Worm (Caenorhabditis elegans) whole organism, L2 larva: ENCODE measurements around the gene R74.2.

Experiments
- C34F6.9 ChIP-seq: fragments of 150-350 bp; optimal IDR thresholded peaks from 2 replicates; lab custom pipeline; 2014; ENCODE audit warnings: missing biosample characterization, missing genetic modification characterization
- F13H6.1 ChIP-seq: sonication (generic microtip); optimal IDR thresholded peaks from 2 replicates; lab custom pipeline; 2016; ENCODE audit warnings: missing genetic modification characterization, missing compliant biosample characterization
- R02D3.7 ChIP-seq: fragments of 150-350 bp; optimal IDR thresholded peaks from 2 replicates; lab custom pipeline; 2014; ENCODE audit warnings: missing biosample characterization, missing genetic modification characterization
- Y55F3AM.14 ChIP-seq: fragments of 200-800 bp; sonication (Bioruptor generic); optimal IDR thresholded peaks from 2 replicates; lab custom pipeline; 2018; ENCODE audit warnings: mild to moderate bottlenecking, missing genetic modification characterization, missing compliant biosample characterization
- ZK546.5 ChIP-seq: sonication (generic microtip); optimal IDR thresholded peaks from 2 replicates; lab custom pipeline; 2017; ENCODE audit warnings: missing biosample characterization, missing genetic modification characterization
- ama-1 ChIP-seq: fragments of 150-350 bp; optimal IDR thresholded peaks from 2 replicates; lab custom pipeline; 2018; ENCODE audit warnings: inconsistent platforms
- blmp-1 ChIP-seq: sonication (generic microtip); optimal IDR thresholded peaks from 2 replicates; lab custom pipeline; 2017; ENCODE audit warnings: missing genetic modification characterization, mild to moderate bottlenecking, missing compliant biosample characterization, antibody characterized with exemption, moderate library complexity; ENCODE audit not compliant: insufficient read depth
- ceh-82 ChIP-seq: fragments of 150-350 bp; optimal IDR thresholded peaks from 2 replicates; lab custom pipeline; 2014; ENCODE audit warnings: missing biosample characterization, missing genetic modification characterization
- crh-2 ChIP-seq: sonication (generic microtip); optimal IDR thresholded peaks from 2 replicates; lab custom pipeline; 2017; ENCODE audit warnings: missing biosample characterization, missing genetic modification characterization
- dmd-4 ChIP-seq: sonication (generic microtip); optimal IDR thresholded peaks from 2 replicates; lab custom pipeline; 2017; ENCODE audit warnings: missing biosample characterization, missing genetic modification characterization
- egl-27 ChIP-seq: sonication (generic microtip); optimal IDR thresholded peaks from 3 replicates; lab custom pipeline; 2017; ENCODE audit warnings: missing biosample characterization, missing genetic modification reagents, missing genetic modification characterization
- elt-3 ChIP-seq: sonication (generic microtip); optimal IDR thresholded peaks from 2 replicates; lab custom pipeline; 2017; ENCODE audit warnings: missing biosample characterization, missing genetic modification characterization
- fos-1 ChIP-seq: fragments of 150-350 bp; optimal IDR thresholded peaks from 2 replicates; lab custom pipeline; 2014; ENCODE audit warnings: missing biosample characterization, missing genetic modification characterization
- gmeb-1 ChIP-seq: fragments of 150-350 bp; optimal IDR thresholded peaks from 2 replicates; lab custom pipeline; 2014; ENCODE audit warnings: missing biosample characterization, missing genetic modification characterization
- lin-11 ChIP-seq: fragments of 150-350 bp; sonication (generic microtip); optimal IDR thresholded peaks from 2 replicates; lab custom pipeline; 2014; ENCODE audit warnings: missing biosample characterization, missing genetic modification characterization, inconsistent platforms, mixed read lengths
- lsy-2 ChIP-seq, 2 experiments: fragments of 150-350 bp in 1 of 2; sonication (generic microtip) in 1 of 2; optimal IDR thresholded peaks; 2 replicates each; lab custom pipeline; 2014 to 2017; ENCODE audit warnings: missing biosample characterization in 2 of 2, missing genetic modification characterization in 2 of 2
- mab-5 ChIP-seq: fragments of 150-350 bp; optimal IDR thresholded peaks from 2 replicates; lab custom pipeline; 2014; ENCODE audit warnings: missing biosample characterization, missing genetic modification characterization
- mdl-1 ChIP-seq, 2 experiments: fragments of 150-350 bp in 1 of 2; sonication (generic microtip) in 1 of 2; optimal IDR thresholded peaks; 2 replicates each; lab custom pipeline; 2017; ENCODE audit warnings: missing biosample characterization in 2 of 2, missing genetic modification characterization in 2 of 2
- nhr-11 ChIP-seq: fragments of 150-350 bp; optimal IDR thresholded peaks from 2 replicates; lab custom pipeline; 2014; ENCODE audit warnings: missing biosample characterization, missing genetic modification characterization
- nhr-12 ChIP-seq: fragments of 150-350 bp; optimal IDR thresholded peaks from 2 replicates; lab custom pipeline; 2014; ENCODE audit warnings: missing biosample characterization, missing genetic modification characterization
- nhr-21 ChIP-seq: fragments of 150-350 bp; optimal IDR thresholded peaks from 2 replicates; lab custom pipeline; 2014; ENCODE audit warnings: missing biosample characterization, missing genetic modification characterization
- nhr-23 ChIP-seq: fragments of 150-350 bp; optimal IDR thresholded peaks from 2 replicates; lab custom pipeline; 2014; ENCODE audit warnings: missing biosample characterization, missing genetic modification reagents, missing genetic modification characterization
- nhr-25 ChIP-seq: fragments of 150-350 bp; sonication (generic microtip); optimal IDR thresholded peaks from 3 replicates; lab custom pipeline; 2014; ENCODE audit warnings: missing biosample characterization, missing genetic modification characterization
- nhr-6 ChIP-seq: fragments of 150-350 bp; optimal IDR thresholded peaks from 2 replicates; lab custom pipeline; 2014; ENCODE audit warnings: missing biosample characterization, missing genetic modification characterization
- peb-1 ChIP-seq: fragments of 150-350 bp; optimal IDR thresholded peaks from 2 replicates; lab custom pipeline; 2014; ENCODE audit warnings: missing biosample characterization, missing genetic modification characterization
- sem-4 ChIP-seq: fragments of 150-350 bp; optimal IDR thresholded peaks from 2 replicates; lab custom pipeline; 2014; ENCODE audit warnings: missing biosample characterization, missing genetic modification reagents, missing genetic modification characterization
- skn-1 ChIP-seq: sonication (generic microtip); optimal IDR thresholded peaks from 2 replicates; lab custom pipeline; 2017; ENCODE audit warnings: missing biosample characterization, missing genetic modification characterization
- sma-3 ChIP-seq: sonication (generic microtip); optimal IDR thresholded peaks from 2 replicates; lab custom pipeline; 2016; ENCODE audit warnings: missing genetic modification reagents, missing genetic modification characterization, missing compliant biosample characterization
- sma-9 ChIP-seq, 2 experiments: fragments of 150-350 bp in 1 of 2; sonication (generic microtip) in 1 of 2; optimal IDR thresholded peaks; 2 replicates each; lab custom pipeline; 2014 to 2016; ENCODE audit warnings: missing genetic modification characterization in 2 of 2, mild to moderate bottlenecking in 1 of 2, missing biosample characterization in 1 of 2, missing compliant biosample characterization in 1 of 2, missing genetic modification reagents in 1 of 2, moderate library complexity in 1 of 2
- snpc-4 ChIP-seq: fragments of 150-350 bp; optimal IDR thresholded peaks from 2 replicates; lab custom pipeline; 2014; ENCODE audit warnings: missing biosample characterization, missing genetic modification characterization
- unc-39 ChIP-seq: fragments of 150-350 bp; optimal IDR thresholded peaks from 2 replicates; lab custom pipeline; 2014; ENCODE audit warnings: missing biosample characterization, missing genetic modification characterization
- unc-55 ChIP-seq: fragments of 150-350 bp; sonication (generic microtip); optimal IDR thresholded peaks from 3 replicates; lab custom pipeline; 2014; ENCODE audit warnings: missing biosample characterization, missing genetic modification reagents, missing genetic modification characterization
- unc-62 ChIP-seq: fragments of 150-350 bp; optimal IDR thresholded peaks from 2 replicates; lab custom pipeline; 2014; ENCODE audit warnings: missing biosample characterization, missing genetic modification reagents, missing genetic modification characterization
- zag-1 ChIP-seq: fragments of 150-350 bp; optimal IDR thresholded peaks from 2 replicates; lab custom pipeline; 2014; ENCODE audit warnings: missing biosample characterization, missing genetic modification characterization
- ztf-11 ChIP-seq: sonication (generic microtip); optimal IDR thresholded peaks from 2 replicates; lab custom pipeline; 2017; ENCODE audit warnings: missing biosample characterization, missing genetic modification characterization
- ztf-4 ChIP-seq: fragments of 150-350 bp; optimal IDR thresholded peaks from 2 replicates; lab custom pipeline; 2014; ENCODE audit warnings: missing biosample characterization, missing genetic modification characterization

Gene R74.2

DNA sequence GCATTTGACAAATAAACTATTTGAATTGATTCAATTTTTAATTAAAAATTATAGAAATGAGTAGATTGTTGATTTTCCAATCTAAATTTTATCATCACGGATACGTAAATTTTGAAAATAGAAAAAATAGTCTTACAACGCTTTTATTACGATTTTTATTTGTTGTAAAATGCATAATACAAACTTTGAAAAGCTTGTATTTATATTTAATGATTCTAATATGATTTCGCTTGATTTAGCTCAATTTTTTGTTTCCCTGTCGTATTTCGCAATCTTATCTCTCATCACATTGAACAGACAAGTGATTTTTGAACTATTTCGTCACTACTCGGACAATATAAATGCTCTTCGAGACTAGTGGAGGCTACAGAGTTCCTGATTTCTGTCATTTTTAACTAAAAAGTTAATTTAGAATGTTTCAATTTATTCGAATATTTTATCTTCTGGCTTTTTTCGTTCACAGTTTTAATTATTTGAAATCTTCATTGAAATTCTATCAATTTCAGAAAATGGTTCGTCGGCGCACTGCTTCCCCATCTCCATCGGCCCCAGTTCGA is 36.3 kb upstream of the R74.2 start, which contains the start of the genes wht-3 and har-1:
TSS of gene wht-3 (minus strand) at position 51 of the 557 bp plus-strand sequence.
TSS of gene har-1 (plus strand) at position 507 of the 557 bp plus-strand sequence.
- TF ChIP-seq C34F6.9 (tag; lab: Kevin White, UChicago) (no peak), lsy-2 (tag; optimal IDR thresholded peaks at IDR 0.05; lab: Kevin White, UChicago) (peak in 1 of 2 experiments; percentile 39), R02D3.7 (tag; lab: Kevin White, UChicago) (no peak), sma-9 (GFP tag; optimal IDR thresholded peaks at IDR 0.05; lab: Kevin White, UChicago) (peak; percentile 7), sma-9 (tag; optimal IDR thresholded peaks at IDR 0.05; lab: Kevin White, UChicago) (no peak)

ce11 chrIII:4152309-4152708 is 35.7 kb upstream of the R74.2 start:
- no peak for TF ChIP-seq nhr-23 (tag; lab: Kevin White, UChicago)
- TF ChIP-seq ztf-4 (tag; lab: Kevin White, UChicago), result no peak
- no peak for TF ChIP-seq nhr-21 (tag; lab: Kevin White, UChicago)
- no peak for TF ChIP-seq unc-55 (GFP tag; lab: Kevin White, UChicago)
- no peak for TF ChIP-seq gmeb-1 (tag; lab: Kevin White, UChicago)

- TF ChIP-seq unc-39 (tag; lab: Kevin White, UChicago), result no peak
- no peak for TF ChIP-seq nhr-11 (tag; lab: Kevin White, UChicago)
- no peak for TF ChIP-seq gmeb-1 (tag; lab: Kevin White, UChicago)
- no peak for TF ChIP-seq blmp-1 (tag; lab: Kevin White, UChicago)
- TF ChIP-seq skn-1 (tag; lab: Kevin White, UChicago), result no peak
- no peak for TF ChIP-seq ztf-11 (tag; lab: Kevin White, UChicago)
- no peak for TF ChIP-seq ceh-82 (tag; lab: Kevin White, UChicago)
- TF ChIP-seq unc-62 (GFP tag; lab: Kevin White, UChicago), result no peak
- TF ChIP-seq C34F6.9 (tag; lab: Kevin White, UChicago), result no peak
- TF ChIP-seq zag-1 (tag; lab: Kevin White, UChicago), result no peak
Observed at ce11 chrIII:4152828-4153227, 35.1 kb upstream of the R74.2 start.

- TF ChIP-seq mab-5 (tag; lab: Kevin White, UChicago), result no peak
- TF ChIP-seq C34F6.9 (tag; lab: Kevin White, UChicago), result no peak
- no peak for TF ChIP-seq crh-2 (tag; lab: Kevin White, UChicago)
- no peak for TF ChIP-seq ztf-11 (tag; lab: Kevin White, UChicago)
- TF ChIP-seq nhr-12 (tag; lab: Kevin White, UChicago), result no peak
- no peak for TF ChIP-seq ZK546.5
- TF ChIP-seq sem-4, result no peak
- no peak for TF ChIP-seq blmp-1 (tag; lab: Kevin White, UChicago)
- TF ChIP-seq nhr-23 (tag; lab: Kevin White, UChicago), result no peak
- no peak for TF ChIP-seq dmd-4 (tag; lab: Kevin White, UChicago)
- TF ChIP-seq ama-1, result no peak
- TF ChIP-seq nhr-6, result no peak
- TF ChIP-seq Y55F3AM.14 (GFP tag; lab: Kevin White, UChicago), result no peak
- TF ChIP-seq fos-1 (tag; lab: Kevin White, UChicago), result no peak
- TF ChIP-seq elt-3 (tag; lab: Kevin White, UChicago), result no peak
- TF ChIP-seq lsy-2 (tag; optimal IDR thresholded peaks at IDR 0.05; lab: Kevin White, UChicago), result no peak
- TF ChIP-seq nhr-25 (tag; lab: Kevin White, UChicago), result no peak
- no peak for TF ChIP-seq gmeb-1 (tag; lab: Kevin White, UChicago)
Observed at ce11 chrIII:4153299-4153698, 34.7 kb upstream of the R74.2 start, which contains the start of gene glod-4. TSS of gene glod-4 (plus strand) at chrIII:4153599.

DNA sequence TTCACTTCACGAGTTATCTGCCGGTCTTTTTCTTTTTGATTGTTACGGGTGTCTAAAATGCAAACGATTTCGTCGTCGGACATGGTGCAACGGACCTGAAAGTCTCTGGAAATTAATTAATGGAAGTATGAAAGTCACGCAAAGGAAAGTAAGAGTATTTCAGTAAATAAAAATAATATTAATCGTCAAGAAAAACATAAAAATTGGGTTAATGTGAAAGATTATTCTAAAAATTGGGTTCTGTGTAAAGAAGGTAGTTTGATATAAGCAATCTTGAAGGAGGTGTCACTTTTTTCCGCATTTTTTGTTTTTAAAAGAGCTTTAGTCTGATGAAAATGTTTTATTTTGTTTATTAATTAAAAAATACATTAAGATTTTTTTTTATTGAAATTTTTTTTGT is 30.7 kb upstream of the R74.2 start, which contains the start of gene C16C10.9:
TSS of gene C16C10.9 (minus strand) at position 101 of the 400 bp plus-strand sequence.
- TF ChIP-seq ama-1, result no peak
- no peak for TF ChIP-seq nhr-11 (tag; lab: Kevin White, UChicago)
- no peak for TF ChIP-seq nhr-25 (tag; lab: Kevin White, UChicago)
- TF ChIP-seq sma-3 (GFP tag; lab: Kevin White, UChicago), result no peak
- no peak for TF ChIP-seq C34F6.9 (tag; lab: Kevin White, UChicago)

ce11 chrIII:4160937-4161336 is 27.0 kb upstream of the R74.2 start, which contains the start of gene C01G12.16:
TSS of gene C01G12.16 (plus strand) at chrIII:4161237.
- TF ChIP-seq ztf-11 (tag; lab: Kevin White, UChicago) (no peak), lin-11 (tag; lab: Kevin White, UChicago) (no peak), zag-1 (tag; lab: Kevin White, UChicago) (no peak), unc-55 (GFP tag; lab: Kevin White, UChicago) (no peak), elt-3 (tag; lab: Kevin White, UChicago) (no peak), blmp-1 (tag; lab: Kevin White, UChicago) (no peak), peb-1 (tag; lab: Kevin White, UChicago) (no peak), mdl-1 (tag; optimal IDR thresholded peaks at IDR 0.05; lab: Kevin White, UChicago) (no peak), egl-27 (tag; lab: Kevin White, UChicago) (no peak), snpc-4 (tag; lab: Kevin White, UChicago) (no peak), F13H6.1 (tag; lab: Kevin White, UChicago) (no peak), sma-3 (GFP tag; lab: Kevin White, UChicago) (no peak), lsy-2 (tag; optimal IDR thresholded peaks at IDR 0.05; lab: Kevin White, UChicago) (no peak), nhr-21 (tag; lab: Kevin White, UChicago) (no peak)
